Fruit fly (Drosophila melanogaster): ENCODE measurements around the gene eRF3.

- TF ChIP-seq Bdp1 (GFP tag; optimal IDR thresholded peaks at IDR 0.05) = no peak
- no peak for TF ChIP-seq Fer2 (tag; optimal IDR thresholded peaks at IDR 0.05)
- TF ChIP-seq chn (GFP tag; optimal IDR thresholded peaks at IDR 0.05) = no peak
- no peak for TF ChIP-seq Oaz (GFP tag; IDR thresholded peaks at IDR 0.05)
- no peak for TF ChIP-seq Stat92E (GFP tag; optimal IDR thresholded peaks at IDR 0.05)
- peak; percentile 53; the same call in 1 of the 3 replicates for TF ChIP-seq CG11456 (GFP tag; IDR thresholded peaks at IDR 0.05)
- no peak for TF ChIP-seq CG10267 (tag; optimal IDR thresholded peaks at IDR 0.05)
- TF ChIP-seq Rfx (GFP tag; IDR thresholded peaks at IDR 0.05) = peak; percentile 33; the same call in 1 of the 2 replicates
- TF ChIP-seq Nf-YA (GFP tag; IDR thresholded peaks at IDR 0.05) = no peak
- TF ChIP-seq CG9215 (GFP tag; IDR thresholded peaks at IDR 0.05) = no peak
- no peak for TF ChIP-seq CG16813 (GFP tag; IDR thresholded peaks at IDR 0.05; ENCODE audit: partially characterized antibody)
These were observed 1.9 kb downstream of the eRF3 start for dm6 chr2L:12435976-12436771.

Measured in whole organism, embryonic.